Fruit fly (Drosophila melanogaster) whole organism, embryonic: ENCODE results near the gene MESR3.
A peak's percentile ranks its signal among the peaks of the same experiment; 100 is the strongest.

Experiments used
- CG10274 ChIP-seq: fragments of 200-800 bp; sonication (Bioruptor generic); optimal IDR thresholded peaks from 3 replicates; lab custom pipeline; 2017; ENCODE audit warnings: missing biosample characterization, mild to moderate bottlenecking, missing genetic modification characterization
- CG11695 ChIP-seq: fragments of 200-800 bp; sonication (Bioruptor generic); IDR thresholded peaks from 3 replicates; pipeline ENCODE4 v1.3.6; 2022; ENCODE audit warnings: missing biosample characterization, missing genetic modification characterization
- CG12299 ChIP-seq: fragments of 200-800 bp; sonication (Bioruptor generic); optimal IDR thresholded peaks from 2 replicates; lab custom pipeline; 2018; ENCODE audit warnings: missing biosample characterization, mild to moderate bottlenecking, missing genetic modification characterization
- CG1233 ChIP-seq: fragments of 200-800 bp; sonication (Bioruptor generic); optimal IDR thresholded peaks from 4 replicates; lab custom pipeline; 2018; ENCODE audit warnings: missing biosample characterization, mild to moderate bottlenecking, missing genetic modification characterization
- CG13424 ChIP-seq: fragments of 200-800 bp; sonication (Bioruptor generic); optimal IDR thresholded peaks from 2 replicates; lab custom pipeline; 2019; ENCODE audit warnings: missing biosample characterization, mild to moderate bottlenecking, missing genetic modification characterization, moderate library complexity
- CG14710 ChIP-seq: fragments of 200-800 bp; sonication (Bioruptor generic); optimal IDR thresholded peaks from 3 replicates; lab custom pipeline; 2019; ENCODE audit warnings: missing biosample characterization, mild to moderate bottlenecking, missing genetic modification characterization, moderate library complexity
- CG17186 ChIP-seq: fragments of 200-800 bp; sonication (Bioruptor generic); optimal IDR thresholded peaks from 3 replicates; lab custom pipeline; 2017; ENCODE audit warnings: missing biosample characterization, missing genetic modification reagents, missing genetic modification characterization
- CG17568 ChIP-seq: fragments of 200-800 bp; sonication (Bioruptor generic); optimal IDR thresholded peaks from 2 replicates; lab custom pipeline; 2018; ENCODE audit warnings: missing biosample characterization, mild to moderate bottlenecking, missing genetic modification characterization, moderate library complexity
- CG18599 ChIP-seq: fragments of 200-800 bp; sonication (Bioruptor generic); optimal IDR thresholded peaks from 3 replicates; lab custom pipeline; 2017; ENCODE audit warnings: missing biosample characterization, missing genetic modification characterization, mild to moderate bottlenecking, moderate library complexity, missing genetic modification reagents
- CG3163 ChIP-seq: fragments of 200-800 bp; sonication (Bioruptor generic); optimal IDR thresholded peaks from 3 replicates; lab custom pipeline; 2016; ENCODE audit warnings: missing biosample characterization, missing genetic modification characterization
- CG4820 ChIP-seq: fragments of 200-800 bp; sonication (Bioruptor generic); optimal IDR thresholded peaks from 3 replicates; lab custom pipeline; 2016; ENCODE audit warnings: missing biosample characterization, missing genetic modification characterization
- CG5180 ChIP-seq: fragments of 200-800 bp; sonication (Bioruptor generic); optimal IDR thresholded peaks from 3 replicates; lab custom pipeline; 2017; ENCODE audit warnings: missing biosample characterization, missing genetic modification characterization, mild to moderate bottlenecking, moderate library complexity, missing genetic modification reagents
- CG6683 ChIP-seq: fragments of 200-800 bp; sonication (Bioruptor generic); optimal IDR thresholded peaks from 2 replicates; lab custom pipeline; 2017; ENCODE audit warnings: missing biosample characterization, mild to moderate bottlenecking, missing genetic modification characterization, missing genetic modification reagents
- CG6765 ChIP-seq: fragments of 200-800 bp; sonication (Bioruptor generic); optimal IDR thresholded peaks from 3 replicates; lab custom pipeline; 2017; ENCODE audit warnings: missing biosample characterization, mild to moderate bottlenecking, missing genetic modification characterization
- CG7357 ChIP-seq: fragments of 200-800 bp; sonication (Bioruptor generic); IDR thresholded peaks from 3 replicates; pipeline ENCODE4 v1.3.6; 2022; ENCODE audit warnings: missing biosample characterization, missing genetic modification characterization
- CG8359 ChIP-seq: fragments of 200-800 bp; sonication (Bioruptor generic); optimal IDR thresholded peaks from 2 replicates; lab custom pipeline; 2017; ENCODE audit warnings: missing biosample characterization, mild to moderate bottlenecking, missing genetic modification characterization, borderline replicate concordance
- D ChIP-seq, 2 experiments: fragments of 200-800 bp in 1 of 2; fragments of >200 bp in 1 of 2; sonication (Bioruptor generic) in 1 of 2; optimal IDR thresholded peaks; 2 replicates in 1 of 2; 3 replicates in 1 of 2; lab custom pipeline; 2017; ENCODE audit warnings: mild to moderate bottlenecking in 1 of 2, missing biosample characterization in 1 of 2, missing genetic modification characterization in 1 of 2, missing genetic modification reagents in 1 of 2
- HLH3B ChIP-seq: fragments of 200-800 bp; sonication (Bioruptor generic); IDR thresholded peaks from 2 replicates; pipeline ENCODE4 v1.3.6; 2022; ENCODE audit warnings: missing biosample characterization, missing genetic modification characterization
- Hey ChIP-seq: fragments of 200-800 bp; sonication (Bioruptor generic); optimal IDR thresholded peaks from 3 replicates; lab custom pipeline; 2018; ENCODE audit warnings: missing biosample characterization, mild to moderate bottlenecking, missing genetic modification characterization
- Hr39 ChIP-seq: fragments of >200 bp; optimal IDR thresholded peaks from 2 replicates; lab custom pipeline; 2017
- Lhr ChIP-seq: fragments of 200-800 bp; sonication (Bioruptor generic); optimal IDR thresholded peaks from 3 replicates; lab custom pipeline; 2017; ENCODE audit warnings: mild to moderate bottlenecking, missing biosample characterization, missing genetic modification reagents, missing genetic modification characterization
- Mes4 ChIP-seq: fragments of 200-800 bp; sonication (Bioruptor generic); optimal IDR thresholded peaks from 2 replicates; lab custom pipeline; 2016; ENCODE audit warnings: missing biosample characterization, missing genetic modification characterization
- Mrtf ChIP-seq: fragments of 200-800 bp; sonication (Bioruptor generic); IDR thresholded peaks from 3 replicates; pipeline ENCODE4 v1.3.6; 2022; ENCODE audit warnings: missing biosample characterization, missing genetic modification characterization
- Scr ChIP-seq: fragments of 200-800 bp; sonication (Bioruptor generic); IDR thresholded peaks from 2 replicates; pipeline ENCODE4 v1.3.6; 2022; ENCODE audit warnings: missing biosample characterization, missing genetic modification characterization; ENCODE audit not compliant: partially characterized antibody
- TFAM ChIP-seq: fragments of 200-800 bp; sonication (Bioruptor generic); optimal IDR thresholded peaks from 2 replicates; lab custom pipeline; 2017; ENCODE audit warnings: missing biosample characterization, missing genetic modification characterization, inconsistent platforms
- ab ChIP-seq: fragments of 200-800 bp; sonication (Bioruptor generic); optimal IDR thresholded peaks from 2 replicates; lab custom pipeline; 2016; ENCODE audit warnings: missing biosample characterization, missing genetic modification characterization
- abd-A ChIP-seq: fragments of 200-800 bp; sonication (Bioruptor generic); optimal IDR thresholded peaks from 3 replicates; lab custom pipeline; 2019; ENCODE audit warnings: missing biosample characterization, mild to moderate bottlenecking, missing genetic modification characterization, moderate library complexity
- al ChIP-seq: fragments of 200-800 bp; sonication (Bioruptor generic); IDR thresholded peaks from 2 replicates; pipeline ENCODE4 v1.3.6; 2022; ENCODE audit warnings: missing biosample characterization, missing genetic modification characterization
- amos ChIP-seq: fragments of 200-800 bp; sonication (Bioruptor generic); IDR thresholded peaks from 2 replicates; pipeline ENCODE4 v1.3.6; 2022; ENCODE audit warnings: missing biosample characterization, missing genetic modification characterization; ENCODE audit not compliant: partially characterized antibody
- ara ChIP-seq: fragments of 200-800 bp; sonication (Bioruptor generic); IDR thresholded peaks from 2 replicates; pipeline ENCODE4 v1.3.6; 2022; ENCODE audit warnings: missing biosample characterization, missing genetic modification characterization
- cas ChIP-seq: fragments of 200-800 bp; sonication (Bioruptor generic); IDR thresholded peaks from 2 replicates; pipeline ENCODE4 v1.3.6; 2022; ENCODE audit warnings: missing biosample characterization, missing genetic modification characterization
- cg ChIP-seq: fragments of 200-800 bp; sonication (Bioruptor generic); optimal IDR thresholded peaks from 3 replicates; lab custom pipeline; 2019; ENCODE audit warnings: missing biosample characterization, mild to moderate bottlenecking, missing genetic modification characterization, moderate library complexity
- dmrt11E ChIP-seq: fragments of 200-800 bp; sonication (Bioruptor generic); optimal IDR thresholded peaks from 3 replicates; lab custom pipeline; 2018; ENCODE audit warnings: missing biosample characterization, mild to moderate bottlenecking, missing genetic modification characterization, moderate library complexity
- eve ChIP-seq, 2 experiments: fragments of >200 bp; optimal IDR thresholded peaks; 2 replicates each; lab custom pipeline; 2017; ENCODE audit warnings: missing biosample characterization in 2 of 2, missing genetic modification characterization in 2 of 2
- gem ChIP-seq: fragments of 200-800 bp; sonication (Bioruptor generic); optimal IDR thresholded peaks from 2 replicates; lab custom pipeline; 2019; ENCODE audit warnings: missing biosample characterization, mild to moderate bottlenecking, missing genetic modification characterization, moderate library complexity
- hth ChIP-seq: fragments of >200 bp; optimal IDR thresholded peaks from 2 replicates; lab custom pipeline; 2017; ENCODE audit warnings: inconsistent platforms
- insv ChIP-seq, 2 experiments: fragments of 200-800 bp; sonication (Bioruptor generic); optimal IDR thresholded peaks; 3 replicates each; lab custom pipeline; 2016 to 2018; ENCODE audit warnings: missing biosample characterization in 2 of 2, missing genetic modification characterization in 2 of 2
- jing ChIP-seq: fragments of 200-800 bp; sonication (Bioruptor generic); optimal IDR thresholded peaks from 2 replicates; lab custom pipeline; 2018; ENCODE audit warnings: missing biosample characterization, mild to moderate bottlenecking, missing genetic modification characterization
- lola ChIP-seq, 3 experiments: fragments of >200 bp in 2 of 3; fragments of 200-800 bp in 1 of 3; sonication (Bioruptor generic) in 1 of 3; optimal IDR thresholded peaks; 2 replicates each; lab custom pipeline; 2017 to 2019; ENCODE audit warnings: missing biosample characterization in 3 of 3, missing genetic modification characterization in 3 of 3, mild to moderate bottlenecking in 1 of 3, moderate library complexity in 1 of 3
- mld ChIP-seq: fragments of 200-800 bp; sonication (Bioruptor generic); IDR thresholded peaks from 3 replicates; pipeline ENCODE4 v1.3.6; 2022; ENCODE audit warnings: missing biosample characterization, missing genetic modification characterization; ENCODE audit not compliant: partially characterized antibody
- nau ChIP-seq: fragments of 200-800 bp; sonication (Bioruptor generic); optimal IDR thresholded peaks from 3 replicates; lab custom pipeline; 2017; ENCODE audit warnings: missing biosample characterization, mild to moderate bottlenecking, missing genetic modification characterization, missing genetic modification reagents
- odd ChIP-seq: fragments of 200-800 bp; sonication (Bioruptor generic); optimal IDR thresholded peaks from 2 replicates; lab custom pipeline; 2017; ENCODE audit warnings: missing biosample characterization, mild to moderate bottlenecking, missing genetic modification characterization
- row ChIP-seq: fragments of 200-800 bp; sonication (Bioruptor generic); IDR thresholded peaks from 3 replicates; pipeline ENCODE4 v1.3.6; 2022; ENCODE audit warnings: missing biosample characterization, missing genetic modification characterization
- run ChIP-seq: fragments of 200-800 bp; sonication (Bioruptor generic); optimal IDR thresholded peaks from 3 replicates; lab custom pipeline; 2018; ENCODE audit warnings: missing biosample characterization, mild to moderate bottlenecking, missing genetic modification characterization
- scrt ChIP-seq: fragments of 200-800 bp; sonication (Bioruptor generic); optimal IDR thresholded peaks from 2 replicates; lab custom pipeline; 2018; ENCODE audit warnings: missing biosample characterization, mild to moderate bottlenecking, missing genetic modification characterization, moderate library complexity
- shn ChIP-seq: fragments of 200-800 bp; sonication (Bioruptor generic); optimal IDR thresholded peaks from 3 replicates; lab custom pipeline; 2016; ENCODE audit warnings: missing biosample characterization, missing genetic modification characterization
- stwl ChIP-seq: fragments of 200-800 bp; sonication (Bioruptor generic); optimal IDR thresholded peaks from 3 replicates; lab custom pipeline; 2018; ENCODE audit warnings: missing biosample characterization, mild to moderate bottlenecking, missing genetic modification characterization, moderate library complexity
- tll ChIP-seq, 2 experiments: fragments of 200-800 bp in 1 of 2; fragments of >200 bp in 1 of 2; sonication (Bioruptor generic) in 1 of 2; optimal IDR thresholded peaks; 2 replicates each; lab custom pipeline; 2017 to 2019; ENCODE audit warnings: missing biosample characterization in 2 of 2, missing genetic modification characterization in 2 of 2, mild to moderate bottlenecking in 1 of 2, moderate library complexity in 1 of 2
- usp ChIP-seq: fragments of >200 bp; optimal IDR thresholded peaks from 2 replicates; lab custom pipeline; 2017; ENCODE audit warnings: missing biosample characterization, missing genetic modification characterization

MESR3 gene

DNA sequence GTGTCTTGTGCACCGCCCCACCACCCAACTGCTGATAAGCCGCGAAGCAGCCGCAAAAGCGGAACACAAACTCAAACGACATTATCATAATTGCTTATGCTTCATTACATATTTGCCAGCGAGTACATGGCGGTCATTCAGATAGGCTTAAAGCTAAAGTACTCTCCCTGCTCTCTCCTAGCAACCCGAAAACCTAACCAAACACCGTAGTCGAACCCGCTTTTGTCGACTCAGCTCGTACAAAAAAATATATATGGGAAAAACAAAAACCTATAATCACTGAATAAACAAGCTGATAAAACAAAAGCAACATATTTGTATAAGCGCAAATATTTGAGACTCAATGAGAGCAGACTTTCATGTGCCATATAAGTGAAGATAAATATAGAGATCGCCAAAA is 9.9 kb downstream of the MESR3 start (continued):
- peak; percentile 80 for TF ChIP-seq CG6683 (GFP tag; lab: Kevin White, UChicago)
- TF ChIP-seq al (GFP tag; lab: Robert Waterston, UW), result 0 out of 2 replicates have a peak, but pooled peaks have one; percentile 10
- no peak for TF ChIP-seq mld (GFP tag; lab: Robert Waterston, UW)
- TF ChIP-seq insv (GFP tag; optimal IDR thresholded peaks at IDR 0.05; lab: Kevin White, UChicago), result peak in 1 of 2 experiments; percentile 39
- no peak for TF ChIP-seq amos (GFP tag; lab: Robert Waterston, UW)
- TF ChIP-seq tll (GFP tag; optimal IDR thresholded peaks at IDR 0.05; lab: Kevin White, UChicago), result peak in 1 of 2 experiments; percentile 68
- peak; percentile 32 for TF ChIP-seq CG17186 (GFP tag; lab: Kevin White, UChicago)
- peak; percentile 95 for TF ChIP-seq CG17568 (GFP tag; lab: Kevin White, UChicago)
- peak in 1 of 2 experiments; percentile 72 for TF ChIP-seq eve (GFP tag; optimal IDR thresholded peaks at IDR 0.05; lab: Kevin White, UChicago)
- peak; percentile 61 for TF ChIP-seq CG5180 (GFP tag; lab: Kevin White, UChicago)
- no peak for TF ChIP-seq Hr39
- TF ChIP-seq CG1233 (GFP tag; lab: Kevin White, UChicago), result peak; percentile 76
- peak; percentile 78 for TF ChIP-seq CG3163
- peak; percentile 68 for TF ChIP-seq shn (GFP tag; lab: Kevin White, UChicago)
- peak in 1 of 3 experiments; percentile 61 for TF ChIP-seq lola (GFP tag; optimal IDR thresholded peaks at IDR 0.05; lab: Kevin White, UChicago)
- peak; percentile 94 for TF ChIP-seq nau (GFP tag; lab: Kevin White, UChicago)
- peak; percentile 47 for TF ChIP-seq CG4820 (GFP tag; lab: Kevin White, UChicago)
- no peak for TF ChIP-seq CG7357 (GFP tag; lab: Robert Waterston, UW)
- no peak for TF ChIP-seq cg
- TF ChIP-seq TFAM (GFP tag; lab: Kevin White, UChicago), result peak; percentile 11
- peak; percentile 76; the same call in 2 of the 3 replicates for TF ChIP-seq CG11695
- peak; percentile 65 for TF ChIP-seq dmrt11E (tag; lab: Kevin White, UChicago)
- TF ChIP-seq CG8359 (GFP tag; lab: Kevin White, UChicago), result peak; percentile 68
- TF ChIP-seq cas (GFP tag; lab: Robert Waterston, UW), result no peak
- TF ChIP-seq CG14710, result peak; percentile 56
- TF ChIP-seq gem (tag; lab: Kevin White, UChicago), result peak; percentile 83
- TF ChIP-seq D (optimal IDR thresholded peaks at IDR 0.05; lab: Kevin White, UChicago), result no peak
- peak; percentile 64 for TF ChIP-seq D (GFP tag; optimal IDR thresholded peaks at IDR 0.05; lab: Kevin White, UChicago)
- peak; percentile 75; the same call in 1 of the 2 replicates for TF ChIP-seq HLH3B (GFP tag; lab: Robert Waterston, UW)
- peak; percentile 93 for TF ChIP-seq CG18599 (GFP tag; lab: Kevin White, UChicago)
- no peak for TF ChIP-seq jing (GFP tag; lab: Kevin White, UChicago)
- peak; percentile 87 for TF ChIP-seq CG6765
- peak; percentile 62 for TF ChIP-seq Lhr (GFP tag; lab: Kevin White, UChicago)
- peak; percentile 78 for TF ChIP-seq scrt (GFP tag; lab: Kevin White, UChicago)
- TF ChIP-seq stwl, result no peak
- peak; percentile 56; the same call in 1 of the 3 replicates for TF ChIP-seq Mrtf (GFP tag; lab: Robert Waterston, UW)
- peak; percentile 70 for TF ChIP-seq CG13424 (tag; lab: Kevin White, UChicago)
- TF ChIP-seq hth (lab: Kevin White, UChicago), result no peak
- peak; percentile 20; the same call in 1 of the 3 replicates for TF ChIP-seq row (GFP tag; lab: Robert Waterston, UW)
- TF ChIP-seq ara (GFP tag; lab: Robert Waterston, UW), result peak; percentile 54; the same call in 1 of the 2 replicates
- peak; percentile 83 for TF ChIP-seq CG12299 (tag; lab: Kevin White, UChicago)
- peak; percentile 91 for TF ChIP-seq Mes4 (GFP tag; lab: Kevin White, UChicago)
- TF ChIP-seq odd (GFP tag; lab: Kevin White, UChicago), result peak; percentile 93
- peak; percentile 84 for TF ChIP-seq run (tag; lab: Kevin White, UChicago)
- peak; percentile 47 for TF ChIP-seq CG10274 (GFP tag; lab: Kevin White, UChicago)
- peak; percentile 79 for TF ChIP-seq Hey (tag; lab: Kevin White, UChicago)
- no peak for TF ChIP-seq abd-A (tag; lab: Kevin White, UChicago)
- TF ChIP-seq ab (GFP tag; lab: Kevin White, UChicago), result no peak
- no peak for TF ChIP-seq Scr (GFP tag; lab: Robert Waterston, UW)
- no peak for TF ChIP-seq usp
